Worm (Caenorhabditis elegans) whole organism, L4/young adult: ENCODE results near the gene ZK105.11.

Experiments used
- W03F9.2 ChIP-seq: fragments of 150-350 bp; optimal IDR thresholded peaks from 2 replicates; lab custom pipeline; 2014; ENCODE audit warnings: missing biosample characterization, missing genetic modification characterization
- dao-5 ChIP-seq: sonication (generic microtip); optimal IDR thresholded peaks from 2 replicates; lab custom pipeline; 2016; ENCODE audit warnings: missing genotype, missing genetic modification characterization, moderate library complexity, missing compliant biosample characterization
- him-1 ChIP-seq: sonication (generic microtip); optimal IDR thresholded peaks from 2 replicates; lab custom pipeline; 2016; ENCODE audit warnings: missing genotype, missing genetic modification reagents, missing genetic modification characterization, missing compliant biosample characterization

ce11 chrV:7754557-7754956, 46.1 kb upstream of the ZK105.11 start, which contains the start of gene T05B11.4:
- TF ChIP-seq W03F9.2: no peak
- no peak for TF ChIP-seq dao-5 (tag; lab: Kevin White, UChicago)
- TF ChIP-seq him-1 (tag; lab: Kevin White, UChicago): no peak
